Worm (Caenorhabditis elegans) whole organism, L2 larva: ENCODE data around the gene drd-10.

Source experiments
- elt-1 ChIP-seq: fragments of 150-350 bp; optimal IDR thresholded peaks from 2 replicates; lab custom pipeline; 2014; ENCODE audit warnings: missing biosample characterization, missing genetic modification characterization
- ztf-11 ChIP-seq: sonication (generic microtip); optimal IDR thresholded peaks from 2 replicates; lab custom pipeline; 2017; ENCODE audit warnings: missing biosample characterization, missing genetic modification characterization

DNA sequence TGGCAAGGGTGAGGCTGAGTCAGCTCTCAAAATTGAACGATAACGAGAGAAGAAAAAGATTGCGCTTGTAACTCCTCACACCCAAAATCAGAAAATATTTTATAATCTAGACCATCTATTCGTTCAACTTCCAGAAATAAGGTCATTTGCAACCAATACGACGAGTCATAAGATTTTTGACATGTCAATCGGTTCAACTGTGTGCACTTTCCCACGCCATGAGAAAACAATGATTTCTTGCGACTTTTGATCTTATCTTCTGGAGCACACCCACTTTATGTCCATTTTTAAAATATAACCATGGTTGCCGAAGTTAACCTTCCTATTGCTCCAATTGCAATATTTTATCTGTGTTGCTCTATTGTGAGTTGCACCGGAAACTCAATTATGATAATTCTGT lies 9.7 kb downstream of the drd-10 start, which contains the start of gene srsx-32:
- TF ChIP-seq ztf-11 (tag; lab: Kevin White, UChicago) (no peak), elt-1 (tag; lab: Kevin White, UChicago) (no peak)
